Worm (Caenorhabditis elegans) whole organism, L2 larva: Measurements from ENCODE around the gene sma-6.
A peak's percentile ranks its signal among the peaks of the same experiment; 100 is the strongest.

Experiments used
- C34F6.9 ChIP-seq: fragments of 150-350 bp; optimal IDR thresholded peaks from 2 replicates; lab custom pipeline; 2014; ENCODE audit warnings: missing biosample characterization, missing genetic modification characterization
- F13H6.1 ChIP-seq: sonication (generic microtip); optimal IDR thresholded peaks from 2 replicates; lab custom pipeline; 2016; ENCODE audit warnings: missing genetic modification characterization, missing compliant biosample characterization
- R02D3.7 ChIP-seq: fragments of 150-350 bp; optimal IDR thresholded peaks from 2 replicates; lab custom pipeline; 2014; ENCODE audit warnings: missing biosample characterization, missing genetic modification characterization
- Y55F3AM.14 ChIP-seq: fragments of 200-800 bp; sonication (Bioruptor generic); optimal IDR thresholded peaks from 2 replicates; lab custom pipeline; 2018; ENCODE audit warnings: mild to moderate bottlenecking, missing genetic modification characterization, missing compliant biosample characterization
- ZK546.5 ChIP-seq: sonication (generic microtip); optimal IDR thresholded peaks from 2 replicates; lab custom pipeline; 2017; ENCODE audit warnings: missing biosample characterization, missing genetic modification characterization
- alr-1 ChIP-seq: fragments of 150-350 bp; optimal IDR thresholded peaks from 2 replicates; lab custom pipeline; 2014; ENCODE audit warnings: missing biosample characterization, missing genetic modification characterization
- aly-2 ChIP-seq: fragments of 150-350 bp; optimal IDR thresholded peaks from 2 replicates; lab custom pipeline; 2014; ENCODE audit warnings: missing biosample characterization, missing genetic modification characterization
- ama-1 ChIP-seq: fragments of 150-350 bp; optimal IDR thresholded peaks from 2 replicates; lab custom pipeline; 2018; ENCODE audit warnings: inconsistent platforms
- blmp-1 ChIP-seq: sonication (generic microtip); optimal IDR thresholded peaks from 2 replicates; lab custom pipeline; 2017; ENCODE audit warnings: missing genetic modification characterization, mild to moderate bottlenecking, missing compliant biosample characterization, antibody characterized with exemption, moderate library complexity; ENCODE audit not compliant: insufficient read depth
- ceh-16 ChIP-seq: fragments of 150-350 bp; optimal IDR thresholded peaks from 2 replicates; lab custom pipeline; 2014; ENCODE audit warnings: missing biosample characterization, missing genetic modification characterization
- crh-2 ChIP-seq: sonication (generic microtip); optimal IDR thresholded peaks from 2 replicates; lab custom pipeline; 2017; ENCODE audit warnings: missing biosample characterization, missing genetic modification characterization
- dmd-4 ChIP-seq: sonication (generic microtip); optimal IDR thresholded peaks from 2 replicates; lab custom pipeline; 2017; ENCODE audit warnings: missing biosample characterization, missing genetic modification characterization
- egl-27 ChIP-seq: sonication (generic microtip); optimal IDR thresholded peaks from 3 replicates; lab custom pipeline; 2017; ENCODE audit warnings: missing biosample characterization, missing genetic modification reagents, missing genetic modification characterization
- elt-1 ChIP-seq: fragments of 150-350 bp; optimal IDR thresholded peaks from 2 replicates; lab custom pipeline; 2014; ENCODE audit warnings: missing biosample characterization, missing genetic modification characterization
- fos-1 ChIP-seq: fragments of 150-350 bp; optimal IDR thresholded peaks from 2 replicates; lab custom pipeline; 2014; ENCODE audit warnings: missing biosample characterization, missing genetic modification characterization
- gmeb-1 ChIP-seq: fragments of 150-350 bp; optimal IDR thresholded peaks from 2 replicates; lab custom pipeline; 2014; ENCODE audit warnings: missing biosample characterization, missing genetic modification characterization
- lin-13 ChIP-seq: fragments of 150-350 bp; optimal IDR thresholded peaks from 2 replicates; lab custom pipeline; 2014; ENCODE audit warnings: missing biosample characterization, missing genetic modification reagents, missing genetic modification characterization
- lin-39 ChIP-seq: fragments of 150-350 bp; optimal IDR thresholded peaks from 2 replicates; lab custom pipeline; 2014; ENCODE audit warnings: missing biosample characterization, missing genetic modification reagents, missing genetic modification characterization
- lsy-2 ChIP-seq, 2 experiments: fragments of 150-350 bp in 1 of 2; sonication (generic microtip) in 1 of 2; optimal IDR thresholded peaks; 2 replicates each; lab custom pipeline; 2014 to 2017; ENCODE audit warnings: missing biosample characterization in 2 of 2, missing genetic modification characterization in 2 of 2
- mdl-1 ChIP-seq, 2 experiments: fragments of 150-350 bp in 1 of 2; sonication (generic microtip) in 1 of 2; optimal IDR thresholded peaks; 2 replicates each; lab custom pipeline; 2017; ENCODE audit warnings: missing biosample characterization in 2 of 2, missing genetic modification characterization in 2 of 2
- nhr-10 ChIP-seq: sonication (generic microtip); optimal IDR thresholded peaks from 2 replicates; lab custom pipeline; 2017; ENCODE audit warnings: missing biosample characterization, missing genetic modification characterization
- nhr-12 ChIP-seq: fragments of 150-350 bp; optimal IDR thresholded peaks from 2 replicates; lab custom pipeline; 2014; ENCODE audit warnings: missing biosample characterization, missing genetic modification characterization
- nhr-129 ChIP-seq: fragments of 150-350 bp; optimal IDR thresholded peaks from 2 replicates; lab custom pipeline; 2014; ENCODE audit warnings: missing biosample characterization, missing genetic modification characterization
- nhr-23 ChIP-seq: fragments of 150-350 bp; optimal IDR thresholded peaks from 2 replicates; lab custom pipeline; 2014; ENCODE audit warnings: missing biosample characterization, missing genetic modification reagents, missing genetic modification characterization
- nhr-237 ChIP-seq: fragments of 150-350 bp; optimal IDR thresholded peaks from 2 replicates; lab custom pipeline; 2014; ENCODE audit warnings: missing biosample characterization, missing genetic modification characterization
- nhr-25 ChIP-seq: fragments of 150-350 bp; sonication (generic microtip); optimal IDR thresholded peaks from 3 replicates; lab custom pipeline; 2014; ENCODE audit warnings: missing biosample characterization, missing genetic modification characterization
- nhr-6 ChIP-seq: fragments of 150-350 bp; optimal IDR thresholded peaks from 2 replicates; lab custom pipeline; 2014; ENCODE audit warnings: missing biosample characterization, missing genetic modification characterization
- nhr-77 ChIP-seq: fragments of 150-350 bp; optimal IDR thresholded peaks from 2 replicates; lab custom pipeline; 2014; ENCODE audit warnings: missing biosample characterization, missing genetic modification characterization
- peb-1 ChIP-seq: fragments of 150-350 bp; optimal IDR thresholded peaks from 2 replicates; lab custom pipeline; 2014; ENCODE audit warnings: missing biosample characterization, missing genetic modification characterization
- sem-4 ChIP-seq: fragments of 150-350 bp; optimal IDR thresholded peaks from 2 replicates; lab custom pipeline; 2014; ENCODE audit warnings: missing biosample characterization, missing genetic modification reagents, missing genetic modification characterization
- skn-1 ChIP-seq: sonication (generic microtip); optimal IDR thresholded peaks from 2 replicates; lab custom pipeline; 2017; ENCODE audit warnings: missing biosample characterization, missing genetic modification characterization
- sma-3 ChIP-seq: sonication (generic microtip); optimal IDR thresholded peaks from 2 replicates; lab custom pipeline; 2016; ENCODE audit warnings: missing genetic modification reagents, missing genetic modification characterization, missing compliant biosample characterization
- sma-9 ChIP-seq, 2 experiments: fragments of 150-350 bp in 1 of 2; sonication (generic microtip) in 1 of 2; optimal IDR thresholded peaks; 2 replicates each; lab custom pipeline; 2014 to 2016; ENCODE audit warnings: missing genetic modification characterization in 2 of 2, mild to moderate bottlenecking in 1 of 2, missing biosample characterization in 1 of 2, missing compliant biosample characterization in 1 of 2, missing genetic modification reagents in 1 of 2, moderate library complexity in 1 of 2
- snpc-4 ChIP-seq: fragments of 150-350 bp; optimal IDR thresholded peaks from 2 replicates; lab custom pipeline; 2014; ENCODE audit warnings: missing biosample characterization, missing genetic modification characterization
- unc-39 ChIP-seq: fragments of 150-350 bp; optimal IDR thresholded peaks from 2 replicates; lab custom pipeline; 2014; ENCODE audit warnings: missing biosample characterization, missing genetic modification characterization
- unc-62 ChIP-seq: fragments of 150-350 bp; optimal IDR thresholded peaks from 2 replicates; lab custom pipeline; 2014; ENCODE audit warnings: missing biosample characterization, missing genetic modification reagents, missing genetic modification characterization
- zag-1 ChIP-seq: fragments of 150-350 bp; optimal IDR thresholded peaks from 2 replicates; lab custom pipeline; 2014; ENCODE audit warnings: missing biosample characterization, missing genetic modification characterization
- ztf-11 ChIP-seq: sonication (generic microtip); optimal IDR thresholded peaks from 2 replicates; lab custom pipeline; 2017; ENCODE audit warnings: missing biosample characterization, missing genetic modification characterization
- ztf-4 ChIP-seq: fragments of 150-350 bp; optimal IDR thresholded peaks from 2 replicates; lab custom pipeline; 2014; ENCODE audit warnings: missing biosample characterization, missing genetic modification characterization

Gene sma-6

DNA sequence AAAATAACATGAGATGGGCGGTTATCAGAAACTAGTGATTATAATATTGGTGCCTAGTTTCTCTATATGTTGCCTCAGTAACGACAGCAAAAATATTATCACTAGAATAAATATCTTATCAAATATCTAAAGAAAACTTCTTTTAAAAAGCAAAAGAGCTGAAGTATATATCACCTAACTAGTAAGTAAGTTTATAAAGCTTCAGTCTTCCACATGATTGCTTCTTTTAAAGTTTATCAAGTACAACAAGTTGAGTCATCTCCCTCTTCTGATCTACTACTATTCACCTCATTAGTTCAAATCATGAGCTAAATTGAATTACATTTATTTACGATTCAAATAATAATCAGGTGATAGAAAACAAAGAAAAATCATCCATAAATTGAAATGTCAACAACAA lies 36.2 kb upstream of the sma-6 start:
- peak in 1 of 2 experiments; percentile 14 for TF ChIP-seq lsy-2 (tag; optimal IDR thresholded peaks at IDR 0.05; lab: Kevin White, UChicago)
- no peak for TF ChIP-seq peb-1
- TF ChIP-seq ztf-4 (tag; lab: Kevin White, UChicago): peak; percentile 58
- TF ChIP-seq fos-1 (tag; lab: Kevin White, UChicago): no peak
- TF ChIP-seq, all 48 proteins: peak for 2

DNA sequence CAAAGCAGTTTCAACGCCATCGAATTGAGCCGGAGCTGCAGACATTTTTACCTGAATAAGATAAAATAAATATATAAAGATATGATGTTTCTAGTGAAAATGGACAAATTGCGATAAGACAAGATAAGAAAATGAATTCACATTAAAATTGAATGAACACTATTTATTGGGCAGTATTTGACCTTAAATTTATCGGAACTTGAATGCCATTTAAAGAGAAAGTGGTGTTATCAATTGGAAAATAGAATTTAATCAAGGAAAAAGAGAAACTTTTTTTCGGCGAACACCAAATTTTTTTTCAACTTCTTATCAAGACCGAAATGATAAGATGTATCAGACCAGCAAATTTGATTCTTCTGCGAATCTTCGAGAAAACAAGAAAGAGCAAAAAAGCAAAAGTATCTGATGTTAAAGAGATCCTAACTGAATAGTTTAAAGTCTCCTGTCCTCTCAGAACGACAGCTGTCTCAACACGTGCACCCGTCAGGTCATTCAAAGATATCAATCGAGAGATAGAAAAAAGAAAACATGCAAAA lies 34.2 kb upstream of the sma-6 start, which contains the start of gene upb-1:
Gene upb-1, minus strand, starts transcription at position 51 of the 536 bp plus-strand sequence.
- TF ChIP-seq unc-62 (GFP tag; lab: Kevin White, UChicago): no peak
- TF ChIP-seq nhr-129 (tag; lab: Kevin White, UChicago): peak; percentile 53
- peak; percentile 23 for TF ChIP-seq blmp-1 (tag; lab: Kevin White, UChicago)
- no peak for TF ChIP-seq snpc-4 (tag; lab: Kevin White, UChicago)
- no peak for TF ChIP-seq nhr-10
- no peak for TF ChIP-seq mdl-1 (tag; optimal IDR thresholded peaks at IDR 0.05; lab: Kevin White, UChicago)
- TF ChIP-seq skn-1: no peak
- peak; percentile 47 for TF ChIP-seq C34F6.9 (tag; lab: Kevin White, UChicago)
- no peak for TF ChIP-seq alr-1 (tag; lab: Kevin White, UChicago)
- TF ChIP-seq zag-1 (tag; lab: Kevin White, UChicago): no peak
- no peak for TF ChIP-seq peb-1
- TF ChIP-seq egl-27 (tag; lab: Kevin White, UChicago): no peak
- TF ChIP-seq nhr-23 (tag; lab: Kevin White, UChicago): no peak
- peak; percentile 63 for TF ChIP-seq F13H6.1 (tag; lab: Kevin White, UChicago)
- TF ChIP-seq ama-1 (lab: Kevin White, UChicago): no peak
- TF ChIP-seq nhr-6 (tag; lab: Kevin White, UChicago): no peak
- no peak for TF ChIP-seq R02D3.7
- no peak for TF ChIP-seq lin-13
- TF ChIP-seq lsy-2 (tag; optimal IDR thresholded peaks at IDR 0.05; lab: Kevin White, UChicago): peak in 1 of 2 experiments; percentile 52
- TF ChIP-seq sem-4 (tag; lab: Kevin White, UChicago): no peak
- TF ChIP-seq ZK546.5 (tag; lab: Kevin White, UChicago): no peak
- no peak for TF ChIP-seq elt-1 (tag; lab: Kevin White, UChicago)
- TF ChIP-seq sma-9 (GFP tag; optimal IDR thresholded peaks at IDR 0.05; lab: Kevin White, UChicago): peak; percentile 63
- no peak for TF ChIP-seq sma-9 (tag; optimal IDR thresholded peaks at IDR 0.05; lab: Kevin White, UChicago)
- TF ChIP-seq nhr-77: no peak
- no peak for TF ChIP-seq sma-3 (GFP tag; lab: Kevin White, UChicago)
- TF ChIP-seq Y55F3AM.14 (GFP tag; lab: Kevin White, UChicago): no peak
- TF ChIP-seq fos-1 (tag; lab: Kevin White, UChicago): peak; percentile 41
- no peak for TF ChIP-seq crh-2 (tag; lab: Kevin White, UChicago)
- TF ChIP-seq dmd-4 (tag; lab: Kevin White, UChicago): no peak
- no peak for TF ChIP-seq ceh-16 (tag; lab: Kevin White, UChicago)

DNA sequence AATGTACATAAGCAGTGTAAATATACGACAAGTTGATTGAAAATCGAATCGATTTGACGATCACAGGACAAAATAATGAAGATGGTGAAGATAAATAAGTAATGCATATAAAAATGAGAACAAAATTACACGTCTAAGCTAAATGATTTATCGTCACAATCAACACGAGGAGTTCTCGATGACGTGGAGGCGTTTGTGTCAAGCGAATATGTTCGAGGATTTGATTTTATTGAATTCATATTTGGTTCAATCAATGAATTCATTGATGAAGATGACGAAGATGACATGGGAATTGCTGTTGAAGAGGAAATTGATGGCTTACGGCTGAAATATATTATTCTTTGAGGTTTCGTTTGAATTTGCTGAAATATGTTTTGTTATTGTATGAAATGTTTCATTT lies 31.8 kb upstream of the sma-6 start, which contains the start of gene nyn-3:
Gene nyn-3, minus strand, starts transcription at position 101 of the 400 bp plus-strand sequence.
- TF ChIP-seq lin-39 (tag; lab: Kevin White, UChicago): no peak
- no peak for TF ChIP-seq nhr-237 (tag; lab: Kevin White, UChicago)
- no peak for TF ChIP-seq Y55F3AM.14 (GFP tag; lab: Kevin White, UChicago)
- TF ChIP-seq ztf-4 (tag; lab: Kevin White, UChicago): no peak
- TF ChIP-seq skn-1: no peak
- no peak for TF ChIP-seq crh-2 (tag; lab: Kevin White, UChicago)
- no peak for TF ChIP-seq mdl-1 (tag; optimal IDR thresholded peaks at IDR 0.05; lab: Kevin White, UChicago)
- no peak for TF ChIP-seq ama-1 (lab: Kevin White, UChicago)
- TF ChIP-seq nhr-6 (tag; lab: Kevin White, UChicago): no peak
- TF ChIP-seq ztf-11 (tag; lab: Kevin White, UChicago): no peak
- no peak for TF ChIP-seq R02D3.7
- TF ChIP-seq snpc-4 (tag; lab: Kevin White, UChicago): no peak
- TF ChIP-seq lsy-2 (tag; optimal IDR thresholded peaks at IDR 0.05; lab: Kevin White, UChicago): no peak
- no peak for TF ChIP-seq nhr-12 (tag; lab: Kevin White, UChicago)
- TF ChIP-seq, all 48 proteins: peak for 0

DNA sequence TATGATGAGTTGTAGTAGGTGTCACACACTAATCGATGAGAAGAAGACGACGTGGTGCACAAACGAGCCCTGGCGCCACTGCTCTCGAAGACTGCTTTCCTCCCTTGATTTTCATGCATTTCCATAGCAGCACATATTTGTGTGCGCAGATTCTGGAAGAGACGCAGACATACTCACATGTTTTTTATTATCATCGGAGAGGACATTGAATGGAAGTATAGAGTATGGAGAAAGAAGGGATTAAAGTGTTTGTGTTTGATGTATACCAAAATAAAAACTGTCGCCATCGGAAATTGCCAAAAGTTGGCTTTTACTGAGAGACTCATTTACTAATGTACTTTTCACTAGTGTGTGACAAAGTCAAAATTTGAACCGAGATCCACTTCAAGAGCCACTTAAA lies 30.0 kb upstream of the sma-6 start, which contains the start of gene mps-1:
Gene mps-1, minus strand, starts transcription at position 101 of the 400 bp plus-strand sequence.
- no peak for TF ChIP-seq ama-1 (lab: Kevin White, UChicago)
- no peak for TF ChIP-seq crh-2 (tag; lab: Kevin White, UChicago)
- no peak for TF ChIP-seq unc-39 (tag; lab: Kevin White, UChicago)
- no peak for TF ChIP-seq nhr-25 (tag; lab: Kevin White, UChicago)
- no peak for TF ChIP-seq aly-2 (tag; lab: Kevin White, UChicago)
- TF ChIP-seq lin-13: no peak
- TF ChIP-seq lsy-2 (tag; optimal IDR thresholded peaks at IDR 0.05; lab: Kevin White, UChicago): no peak
- no peak for TF ChIP-seq gmeb-1 (tag; lab: Kevin White, UChicago)
- TF ChIP-seq skn-1: no peak
- TF ChIP-seq fos-1 (tag; lab: Kevin White, UChicago): no peak
- TF ChIP-seq nhr-23 (tag; lab: Kevin White, UChicago): no peak
- TF ChIP-seq Y55F3AM.14 (GFP tag; lab: Kevin White, UChicago): no peak
- TF ChIP-seq snpc-4 (tag; lab: Kevin White, UChicago): no peak
- TF ChIP-seq alr-1 (tag; lab: Kevin White, UChicago): no peak
- TF ChIP-seq peb-1: no peak
- TF ChIP-seq, all 48 proteins: peak for 0
